Worm (Caenorhabditis elegans) whole organism, L3 larva: ENCODE data around the gene C14F11.4.

Experiments
- R02D3.7 ChIP-seq: fragments of 150-350 bp; optimal IDR thresholded peaks from 2 replicates; lab custom pipeline; 2014; ENCODE audit warnings: missing biosample characterization, missing genetic modification characterization
- ama-1 ChIP-seq: fragments of 150-350 bp; optimal IDR thresholded peaks from 2 replicates; lab custom pipeline; 2018
- ceh-28 ChIP-seq: fragments of 150-350 bp; optimal IDR thresholded peaks from 2 replicates; lab custom pipeline; 2014; ENCODE audit warnings: missing biosample characterization, missing genetic modification reagents, missing genetic modification characterization
- ceh-82 ChIP-seq: fragments of 150-350 bp; optimal IDR thresholded peaks from 2 replicates; lab custom pipeline; 2014; ENCODE audit warnings: missing biosample characterization, missing genetic modification characterization
- daf-12 ChIP-seq: fragments of 150-350 bp; optimal IDR thresholded peaks from 2 replicates; lab custom pipeline; 2014; ENCODE audit warnings: missing biosample characterization, missing genetic modification reagents, missing genetic modification characterization
- egl-27 ChIP-seq: sonication (generic microtip); optimal IDR thresholded peaks from 4 replicates; lab custom pipeline; 2017; ENCODE audit warnings: missing biosample characterization, missing genetic modification reagents, missing genetic modification characterization
- elt-2 ChIP-seq: sonication (generic microtip); optimal IDR thresholded peaks from 2 replicates; lab custom pipeline; 2016; ENCODE audit warnings: missing genetic modification reagents, mild to moderate bottlenecking, missing genetic modification characterization, missing compliant biosample characterization
- elt-3 ChIP-seq, 3 experiments: fragments of 150-350 bp in 1 of 3; sonication (generic microtip) in 2 of 3; optimal IDR thresholded peaks; 2 replicates in 2 of 3; 4 replicates in 1 of 3; lab custom pipeline; 2014 to 2017; ENCODE audit warnings: missing biosample characterization in 3 of 3, missing genetic modification characterization in 3 of 3
- eor-1 ChIP-seq, 2 experiments: fragments of 150-350 bp; optimal IDR thresholded peaks; 2 replicates each; lab custom pipeline; 2014 to 2018; ENCODE audit warnings: missing biosample characterization in 2 of 2, missing genetic modification characterization in 2 of 2
- fkh-2 ChIP-seq: fragments of 150-350 bp; optimal IDR thresholded peaks from 2 replicates; lab custom pipeline; 2014; ENCODE audit warnings: missing biosample characterization, missing genetic modification reagents, missing genetic modification characterization
- hmg-11 ChIP-seq: sonication (generic microtip); optimal IDR thresholded peaks from 2 replicates; lab custom pipeline; 2016; ENCODE audit warnings: missing genetic modification characterization, missing compliant biosample characterization
- jun-1 ChIP-seq: fragments of 150-350 bp; optimal IDR thresholded peaks from 2 replicates; lab custom pipeline; 2014; ENCODE audit warnings: missing biosample characterization, missing genetic modification reagents, missing genetic modification characterization
- lin-39 ChIP-seq: fragments of 150-350 bp; optimal IDR thresholded peaks from 2 replicates; lab custom pipeline; 2018; ENCODE audit warnings: missing biosample characterization, missing genetic modification reagents, missing genetic modification characterization
- lsy-12 ChIP-seq: sonication (generic microtip); optimal IDR thresholded peaks from 2 replicates; lab custom pipeline; 2016; ENCODE audit warnings: mild to moderate bottlenecking, missing genetic modification characterization, missing compliant biosample characterization
- mdl-1 ChIP-seq: fragments of 150-350 bp; optimal IDR thresholded peaks from 2 replicates; lab custom pipeline; 2014; ENCODE audit warnings: missing biosample characterization, missing genetic modification characterization
- mml-1 ChIP-seq: fragments of 150-350 bp; sonication (generic microtip); optimal IDR thresholded peaks from 3 replicates; lab custom pipeline; 2014; ENCODE audit warnings: missing biosample characterization, missing genetic modification characterization
- nfya-1 ChIP-seq: sonication (generic microtip); optimal IDR thresholded peaks from 2 replicates; lab custom pipeline; 2017; ENCODE audit warnings: missing genetic modification characterization, mild to moderate bottlenecking, missing compliant biosample characterization, antibody characterized with exemption, moderate library complexity; ENCODE audit not compliant: insufficient read depth
- nhr-11 ChIP-seq: fragments of 150-350 bp; optimal IDR thresholded peaks from 2 replicates; lab custom pipeline; 2014; ENCODE audit warnings: missing biosample characterization, missing genetic modification characterization
- nhr-23 ChIP-seq: fragments of 150-350 bp; optimal IDR thresholded peaks from 2 replicates; lab custom pipeline; 2014; ENCODE audit warnings: missing biosample characterization, missing genetic modification reagents, missing genetic modification characterization
- nhr-237 ChIP-seq: fragments of 150-350 bp; optimal IDR thresholded peaks from 2 replicates; lab custom pipeline; 2014; ENCODE audit warnings: missing biosample characterization, missing genetic modification characterization
- nhr-25 ChIP-seq: sonication (generic microtip); optimal IDR thresholded peaks from 2 replicates; lab custom pipeline; 2017; ENCODE audit warnings: missing biosample characterization, missing genetic modification characterization
- nhr-43 ChIP-seq: sonication (generic microtip); optimal IDR thresholded peaks from 2 replicates; lab custom pipeline; 2016; ENCODE audit warnings: mild to moderate bottlenecking, missing genetic modification characterization, missing compliant biosample characterization; ENCODE audit not compliant: poor library complexity, severe bottlenecking
- nhr-67 ChIP-seq: fragments of 150-350 bp; optimal IDR thresholded peaks from 2 replicates; lab custom pipeline; 2014; ENCODE audit warnings: missing biosample characterization, missing genetic modification characterization
- pha-4 ChIP-seq: fragments of 150-350 bp; optimal IDR thresholded peaks from 2 replicates; lab custom pipeline; 2014; ENCODE audit warnings: missing biosample characterization, missing genetic modification reagents, missing genetic modification characterization
- pqm-1 ChIP-seq: fragments of 150-350 bp; optimal IDR thresholded peaks from 2 replicates; lab custom pipeline; 2017; ENCODE audit warnings: missing biosample characterization, missing genetic modification characterization, inconsistent platforms
- sea-2 ChIP-seq: fragments of 150-350 bp; sonication (generic microtip); optimal IDR thresholded peaks from 4 replicates; lab custom pipeline; 2014; ENCODE audit warnings: missing biosample characterization, missing genetic modification reagents, missing genetic modification characterization
- skn-1 ChIP-seq: fragments of 150-350 bp; optimal IDR thresholded peaks from 2 replicates; lab custom pipeline; 2014; ENCODE audit warnings: missing biosample characterization, missing genetic modification characterization
- snpc-4 ChIP-seq: fragments of 150-350 bp; optimal IDR thresholded peaks from 2 replicates; lab custom pipeline; 2014; ENCODE audit warnings: missing biosample characterization, missing genetic modification characterization
- tbx-2 ChIP-seq: sonication (generic microtip); optimal IDR thresholded peaks from 2 replicates; lab custom pipeline; 2016; ENCODE audit warnings: mild to moderate bottlenecking, missing genetic modification characterization, missing compliant biosample characterization
- ztf-11 ChIP-seq: fragments of 150-350 bp; optimal IDR thresholded peaks from 2 replicates; lab custom pipeline; 2014; ENCODE audit warnings: missing biosample characterization, missing genetic modification characterization
- ztf-4 ChIP-seq: fragments of 150-350 bp; optimal IDR thresholded peaks from 2 replicates; lab custom pipeline; 2014; ENCODE audit warnings: missing biosample characterization, missing genetic modification characterization

Gene C14F11.4

DNA sequence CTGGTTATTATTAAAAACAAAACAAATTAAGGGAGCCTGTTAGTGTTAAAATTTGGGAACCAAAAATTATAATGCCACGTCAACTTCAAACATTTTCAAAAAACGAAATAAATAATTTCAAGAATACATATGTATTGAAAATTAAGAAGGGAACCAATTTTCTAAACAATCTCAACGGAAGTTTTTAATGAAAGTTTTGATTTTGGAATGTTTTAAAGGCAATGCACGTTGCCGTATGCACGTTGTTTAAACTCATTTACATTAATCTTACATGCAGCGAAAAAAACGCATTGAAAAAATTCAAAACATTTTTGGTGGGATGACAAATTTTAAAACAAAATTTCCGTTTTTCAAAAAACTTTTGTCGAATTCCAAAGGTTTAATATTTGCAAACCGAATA is 40.9 kb upstream of the C14F11.4 start:
- TF ChIP-seq ama-1 (lab: Kevin White, UChicago), result no peak
- no peak for TF ChIP-seq lin-39 (tag; lab: Kevin White, UChicago)
- no peak for TF ChIP-seq ceh-28 (tag; lab: Kevin White, UChicago)
- TF ChIP-seq R02D3.7 (tag; lab: Kevin White, UChicago), result no peak
- TF ChIP-seq ztf-4 (tag; lab: Kevin White, UChicago), result no peak
- no peak for TF ChIP-seq eor-1 (tag; optimal IDR thresholded peaks at IDR 0.05; lab: Kevin White, UChicago)
- TF ChIP-seq ceh-82 (tag; lab: Kevin White, UChicago), result no peak
- TF ChIP-seq fkh-2 (tag; lab: Kevin White, UChicago), result no peak
- TF ChIP-seq pha-4, result no peak
- no peak for TF ChIP-seq nhr-11 (tag; lab: Kevin White, UChicago)
- TF ChIP-seq nhr-23, result no peak
- TF ChIP-seq daf-12, result no peak
- TF ChIP-seq, all 47 proteins: peak for 0

DNA sequence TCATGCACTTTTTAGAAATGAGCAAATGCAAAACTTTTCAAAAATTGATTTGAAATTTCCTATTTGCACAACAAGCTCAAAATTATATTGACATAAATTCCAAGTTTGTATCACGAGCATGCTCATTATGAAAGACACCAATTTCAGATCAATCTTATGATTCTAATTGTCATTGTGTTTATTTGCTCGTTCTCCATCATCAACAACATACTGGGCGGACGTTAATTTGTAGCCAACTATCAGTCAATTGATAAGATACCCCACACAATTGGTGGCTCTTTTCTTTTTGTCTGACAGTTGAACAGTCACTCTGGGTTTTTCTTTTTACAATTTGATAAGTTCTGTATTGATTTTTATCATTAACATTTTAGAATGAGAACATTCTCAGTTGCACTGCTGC is 38.9 kb upstream of the C14F11.4 start, which contains the start of gene lro-1:
lro-1 (plus strand) TSS at position 372 of the 400 bp plus-strand sequence.
- TF ChIP-seq pha-4 (peak; percentile 37), mdl-1 (no peak), skn-1 (peak; percentile 76), pqm-1 (tag; lab: Kevin White, UChicago) (peak; percentile 88), jun-1 (tag; lab: Kevin White, UChicago) (peak; percentile 40), ztf-11 (tag; lab: Kevin White, UChicago) (no peak), elt-2 (tag; lab: Kevin White, UChicago) (peak; percentile 94), nhr-237 (no peak), mml-1 (tag; lab: Kevin White, UChicago) (no peak)

DNA sequence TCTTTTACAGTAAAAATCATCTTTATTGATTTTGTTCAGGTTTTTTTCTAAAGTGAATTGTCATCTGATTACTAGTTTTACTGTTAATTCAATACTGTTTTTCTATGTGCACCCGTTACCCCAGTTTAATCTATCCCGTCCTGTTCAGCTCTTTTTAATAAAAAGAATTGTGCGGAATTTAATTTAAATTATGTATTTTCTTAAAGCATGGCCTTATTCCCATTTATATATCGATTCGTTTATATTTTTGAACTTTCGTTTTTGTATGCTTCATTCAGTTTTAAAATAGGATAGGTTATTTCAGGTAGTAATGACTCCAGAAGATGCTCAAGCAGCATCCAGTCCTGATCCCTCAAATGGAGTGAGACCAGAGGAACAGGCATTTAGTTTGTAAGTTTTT is 33.9 kb upstream of the C14F11.4 start, which contains the start of gene W05H9.2:
W05H9.2 (plus strand) TSS at position 301 of the 400 bp plus-strand sequence.
- TF ChIP-seq elt-3 (tag; optimal IDR thresholded peaks at IDR 0.05; lab: Kevin White, UChicago), result no peak
- no peak for TF ChIP-seq nhr-23
- no peak for TF ChIP-seq nhr-11 (tag; lab: Kevin White, UChicago)
- TF ChIP-seq, all 47 proteins: peak for 0

DNA sequence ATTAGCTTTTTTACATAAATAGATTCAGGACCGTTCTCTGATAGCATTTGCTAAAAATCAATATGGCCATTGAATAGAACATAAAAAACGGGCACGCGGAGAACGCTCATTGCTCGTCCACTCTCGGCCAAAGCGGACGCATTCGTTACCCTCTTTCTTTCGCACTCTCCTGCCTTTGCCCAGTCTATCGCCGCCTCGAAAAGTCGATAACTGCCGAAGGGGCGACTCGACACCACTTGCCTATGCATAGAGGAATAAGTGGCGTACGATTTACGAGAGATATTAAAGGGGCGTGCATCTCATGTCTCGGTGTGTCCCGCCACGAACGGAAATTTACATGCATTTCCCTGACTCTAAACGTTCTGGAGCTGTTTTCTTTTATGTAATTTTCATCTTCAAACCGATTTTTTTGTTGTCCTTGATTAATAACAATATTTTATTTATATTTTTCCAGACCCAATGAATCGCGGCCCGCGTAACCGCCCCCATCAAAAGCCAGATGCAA is 30.4 kb upstream of the C14F11.4 start, which contains the start of gene W05H9.4:
W05H9.4 (plus strand) TSS at position 455 of the 505 bp plus-strand sequence.
- TF ChIP-seq pha-4 (peak; percentile 44), lin-39 (tag; lab: Kevin White, UChicago) (peak; percentile 85), nhr-43 (tag; lab: Kevin White, UChicago) (no peak), nfya-1 (peak; percentile 72), R02D3.7 (tag; lab: Kevin White, UChicago) (peak; percentile 28), snpc-4 (peak; percentile 46), elt-2 (tag; lab: Kevin White, UChicago) (peak; percentile 12), elt-3 (tag; optimal IDR thresholded peaks at IDR 0.05; lab: Kevin White, UChicago) (no peak), hmg-11 (tag; lab: Kevin White, UChicago) (peak; percentile 50), ceh-28 (tag; lab: Kevin White, UChicago) (peak; percentile 50)
- TF ChIP-seq, all 47 proteins: peak for 8

DNA sequence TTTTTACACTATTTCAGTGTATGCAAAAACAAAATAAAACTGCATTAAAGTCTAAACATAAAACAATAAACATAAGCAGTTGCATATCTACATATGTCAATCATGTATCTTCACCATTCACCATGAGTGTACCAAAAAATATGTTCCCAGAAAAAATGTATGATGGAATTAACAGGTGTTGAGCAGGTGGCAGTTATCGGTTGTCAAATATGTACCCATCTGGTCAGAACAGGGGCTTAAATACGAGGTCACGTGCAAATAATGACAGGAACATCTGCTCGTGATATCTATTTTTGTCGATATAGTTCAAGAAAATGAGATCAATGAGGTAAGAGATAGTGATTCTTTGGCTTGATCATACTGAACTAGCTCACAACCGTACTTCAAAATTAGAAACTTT is 26.2 kb upstream of the C14F11.4 start:
- TF ChIP-seq tbx-2 (tag; lab: Kevin White, UChicago) (no peak), nhr-25 (tag; lab: Kevin White, UChicago) (no peak), sea-2 (GFP tag; lab: Kevin White, UChicago) (no peak), ztf-4 (tag; lab: Kevin White, UChicago) (no peak), lsy-12 (tag; lab: Kevin White, UChicago) (no peak), daf-12 (no peak), lin-39 (tag; lab: Kevin White, UChicago) (no peak), egl-27 (tag; lab: Kevin White, UChicago) (no peak), nhr-67 (no peak)

DNA sequence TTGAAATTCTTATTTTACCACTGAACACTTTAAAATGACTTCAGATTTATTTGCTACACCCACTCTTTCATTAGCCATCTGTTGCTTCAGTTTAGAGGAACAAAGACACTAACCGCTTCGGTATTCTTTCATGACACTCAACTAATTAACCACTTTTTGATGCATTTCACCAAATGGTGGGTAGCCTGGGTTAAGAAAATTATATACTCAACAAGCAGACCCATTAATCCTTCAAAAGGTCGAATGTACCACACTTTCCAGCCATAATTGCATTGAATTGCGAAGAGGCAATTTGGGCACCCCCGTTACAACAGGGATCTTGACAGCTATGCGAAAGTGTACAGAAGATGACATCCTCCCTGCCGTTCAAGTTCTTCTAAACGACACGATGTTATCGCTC is 25.6 kb upstream of the C14F11.4 start:
- TF ChIP-seq sea-2 (GFP tag; lab: Kevin White, UChicago) (no peak), snpc-4 (no peak), ceh-28 (tag; lab: Kevin White, UChicago) (no peak), nhr-11 (tag; lab: Kevin White, UChicago) (no peak), daf-12 (no peak), nhr-23 (peak; percentile 7), nhr-25 (tag; lab: Kevin White, UChicago) (peak; percentile 4), ztf-4 (tag; lab: Kevin White, UChicago) (no peak)
- TF ChIP-seq, all 47 proteins: peak for 2
